Worm (Caenorhabditis elegans) whole organism, young adult: ENCODE results near the gene F46B6.5.

ENCODE experiments used
- Y56A3A.18 ChIP-seq: fragments of 200-800 bp; sonication (Bioruptor generic); IDR thresholded peaks from 2 replicates; pipeline ENCODE4 v1.3.6; 2022; ENCODE audit warnings: missing genetic modification reagents, missing genetic modification characterization, missing compliant biosample characterization
- aptf-2 ChIP-seq: fragments of 200-800 bp; sonication (Bioruptor generic); conservative IDR thresholded peaks from 2 replicates; pipeline ENCODE4 v1.3.6; 2022; ENCODE audit warnings: missing genetic modification reagents, missing genetic modification characterization, missing compliant biosample characterization
- dox-1 ChIP-seq: fragments of 200-800 bp; sonication (Bioruptor generic); IDR thresholded peaks from 2 replicates; pipeline ENCODE4 v1.3.6; 2022; ENCODE audit warnings: missing genetic modification reagents, missing genetic modification characterization, missing compliant biosample characterization
- egrh-3 ChIP-seq: fragments of 200-800 bp; sonication (Bioruptor generic); IDR thresholded peaks from 2 replicates; pipeline ENCODE4 v1.3.6; 2022; ENCODE audit warnings: missing genetic modification reagents, missing genetic modification characterization, missing compliant biosample characterization
- nfya-1 ChIP-seq: sonication (generic microtip); optimal IDR thresholded peaks from 2 replicates; lab custom pipeline; 2017; ENCODE audit warnings: antibody characterized with exemption, missing compliant biosample characterization, missing genetic modification characterization, borderline replicate concordance; ENCODE audit not compliant: insufficient read depth
- nfya-2 ChIP-seq: fragments of 200-800 bp; sonication (Bioruptor generic); IDR thresholded peaks from 2 replicates; pipeline ENCODE4 v1.3.6; 2022; ENCODE audit warnings: missing genetic modification reagents, missing genetic modification characterization, missing compliant biosample characterization
- snpc-4 ChIP-seq, 5 experiments: fragments of 150-350 bp in 1 of 5; sonication (generic microtip) in 4 of 5; optimal IDR thresholded peaks; 2 replicates each; lab custom pipeline; 2014 to 2018; ENCODE audit warnings: missing genetic modification characterization in 5 of 5, missing biosample characterization in 3 of 5, antibody characterized with exemption in 2 of 5, mild to moderate bottlenecking in 2 of 5, missing compliant biosample characterization in 2 of 5, missing genotype in 2 of 5, moderate library complexity in 2 of 5, missing genetic modification reagents in 1 of 5
- unc-130 ChIP-seq: sonication (generic microtip); optimal IDR thresholded peaks from 2 replicates; lab custom pipeline; 2016; ENCODE audit warnings: missing genetic modification reagents, missing genetic modification characterization, missing compliant biosample characterization
- zim-3 ChIP-seq: sonication (generic microtip); optimal IDR thresholded peaks from 2 replicates; lab custom pipeline; 2017; ENCODE audit warnings: mild to moderate bottlenecking, missing genetic modification characterization, moderate library complexity, missing compliant biosample characterization

DNA sequence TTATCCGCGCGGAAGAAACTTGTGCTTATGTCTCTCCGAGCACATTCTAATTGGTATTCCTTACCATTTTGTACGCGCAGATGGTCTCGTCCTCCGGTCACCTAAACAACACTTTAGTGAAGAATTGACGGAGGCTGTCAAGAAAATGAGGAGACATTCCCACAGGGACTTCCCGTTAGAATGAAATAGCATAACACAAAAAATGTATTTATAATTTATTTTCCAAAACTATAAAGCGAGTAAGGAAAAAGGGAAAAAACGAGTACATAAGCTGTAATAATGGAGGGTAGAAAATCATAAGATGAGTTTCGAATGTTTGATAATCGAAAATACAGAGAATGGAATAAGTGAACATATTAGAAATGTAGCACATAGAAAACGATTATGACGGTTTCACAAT lies 7.1 kb downstream of the F46B6.5 start, which contains the start of gene F46B6.12:
- TF ChIP-seq dox-1 (GFP tag; lab: Robert Waterston, UW), result no peak
- TF ChIP-seq snpc-4 (GFP tag; optimal IDR thresholded peaks at IDR 0.05; lab: Kevin White, UChicago), result no peak
- TF ChIP-seq snpc-4 (tag; optimal IDR thresholded peaks at IDR 0.05; lab: Kevin White, UChicago), result no peak
- TF ChIP-seq egrh-3 (GFP tag; lab: Robert Waterston, UW), result no peak
- TF ChIP-seq aptf-2 (GFP tag; lab: Robert Waterston, UW), result no peak
- no peak for TF ChIP-seq unc-130 (GFP tag; lab: Kevin White, UChicago)
- no peak for TF ChIP-seq zim-3 (tag; lab: Kevin White, UChicago)
- TF ChIP-seq Y56A3A.18 (GFP tag; lab: Robert Waterston, UW), result no peak
- no peak for TF ChIP-seq nfya-1 (tag; lab: Kevin White, UChicago)
- no peak for TF ChIP-seq nfya-2
